Fruit fly (Drosophila melanogaster) whole organism, prepupa: Measurements from ENCODE around the gene Ldh.

ENCODE experiments used
- Blimp-1 ChIP-seq: fragments of 200-800 bp; sonication (Bioruptor generic); optimal IDR thresholded peaks from 3 replicates; lab custom pipeline; 2017; ENCODE audit warnings: missing biosample characterization, missing genetic modification characterization, mild to moderate bottlenecking, moderate library complexity, missing genetic modification reagents
- CG10631 ChIP-seq: fragments of 200-800 bp; sonication (Bioruptor generic); optimal IDR thresholded peaks from 2 replicates; lab custom pipeline; 2016; ENCODE audit warnings: missing biosample characterization, missing genetic modification characterization
- CG11294 ChIP-seq: fragments of 200-800 bp; sonication (Bioruptor generic); IDR thresholded peaks from 2 replicates; pipeline ENCODE4 v1.3.6; 2022; ENCODE audit warnings: missing biosample characterization, missing genetic modification characterization
- CG11762 ChIP-seq: fragments of 200-800 bp; sonication (Bioruptor generic); optimal IDR thresholded peaks from 3 replicates; lab custom pipeline; 2016; ENCODE audit warnings: missing biosample characterization, missing genetic modification characterization; ENCODE audit not compliant: insufficient read depth
- CG11902 ChIP-seq: fragments of 200-800 bp; sonication (Bioruptor generic); optimal IDR thresholded peaks from 3 replicates; lab custom pipeline; 2016; ENCODE audit warnings: missing biosample characterization, missing genetic modification characterization
- CG1621 ChIP-seq: fragments of 200-800 bp; sonication (Bioruptor generic); optimal IDR thresholded peaks from 3 replicates; lab custom pipeline; 2018; ENCODE audit warnings: missing biosample characterization, mild to moderate bottlenecking, missing genetic modification characterization
- CG16779 ChIP-seq: fragments of 200-800 bp; sonication (Bioruptor generic); optimal IDR thresholded peaks from 3 replicates; lab custom pipeline; 2017; ENCODE audit warnings: missing biosample characterization, mild to moderate bottlenecking, missing genetic modification characterization
- CG32006 ChIP-seq: fragments of 200-800 bp; sonication (Bioruptor generic); optimal IDR thresholded peaks from 3 replicates; lab custom pipeline; 2017; ENCODE audit warnings: missing biosample characterization, mild to moderate bottlenecking, missing genetic modification characterization
- CG3919 ChIP-seq: fragments of 200-800 bp; sonication (Bioruptor generic); optimal IDR thresholded peaks from 3 replicates; lab custom pipeline; 2016; ENCODE audit warnings: missing biosample characterization, missing genetic modification characterization
- CG4318 ChIP-seq: fragments of 200-800 bp; sonication (Bioruptor generic); optimal IDR thresholded peaks from 3 replicates; lab custom pipeline; 2017; ENCODE audit warnings: missing biosample characterization, mild to moderate bottlenecking, missing genetic modification characterization
- CG6163 ChIP-seq: fragments of 200-800 bp; sonication (Bioruptor generic); IDR thresholded peaks from 3 replicates; pipeline ENCODE4 v1.3.6; 2022; ENCODE audit warnings: missing biosample characterization, missing genetic modification characterization
- CG6792 ChIP-seq: fragments of 200-800 bp; sonication (Bioruptor generic); optimal IDR thresholded peaks from 3 replicates; lab custom pipeline; 2016; ENCODE audit warnings: missing biosample characterization, missing genetic modification characterization
- CG6808 ChIP-seq: fragments of 200-800 bp; sonication (Bioruptor generic); optimal IDR thresholded peaks from 3 replicates; lab custom pipeline; 2017; ENCODE audit warnings: missing biosample characterization, missing genetic modification characterization, mild to moderate bottlenecking, moderate library complexity, missing genetic modification reagents
- CG6854 ChIP-seq: fragments of 200-800 bp; sonication (Bioruptor generic); optimal IDR thresholded peaks from 2 replicates; lab custom pipeline; 2017; ENCODE audit warnings: missing biosample characterization, mild to moderate bottlenecking, missing genetic modification characterization
- CG7368 ChIP-seq: fragments of 200-800 bp; sonication (Bioruptor generic); optimal IDR thresholded peaks from 3 replicates; lab custom pipeline; 2016; ENCODE audit warnings: missing biosample characterization, missing genetic modification characterization
- CG8119 ChIP-seq: fragments of 200-800 bp; sonication (Bioruptor generic); IDR thresholded peaks from 3 replicates; pipeline ENCODE4 v1.3.6; 2022; ENCODE audit warnings: missing biosample characterization, missing genetic modification characterization
- CG8319 ChIP-seq: fragments of 200-800 bp; sonication (Bioruptor generic); optimal IDR thresholded peaks from 3 replicates; lab custom pipeline; 2016; ENCODE audit warnings: missing biosample characterization, missing genetic modification characterization
- CG8632 ChIP-seq: fragments of 200-800 bp; sonication (Bioruptor generic); optimal IDR thresholded peaks from 3 replicates; lab custom pipeline; 2016; ENCODE audit warnings: missing biosample characterization, missing genetic modification characterization
- Eip75B ChIP-seq: fragments of 200-800 bp; sonication (Bioruptor generic); optimal IDR thresholded peaks from 3 replicates; lab custom pipeline; 2016; ENCODE audit warnings: missing biosample characterization, missing genetic modification characterization
- Eip78C ChIP-seq: fragments of 200-800 bp; sonication (Bioruptor generic); peaks from one replicate; lab custom pipeline; 2016; ENCODE audit warnings: missing biosample characterization, missing genetic modification characterization
- Eip93F ChIP-seq: fragments of 200-800 bp; sonication (Bioruptor generic); optimal IDR thresholded peaks from 2 replicates; lab custom pipeline; 2016; ENCODE audit warnings: missing biosample characterization, mild to moderate bottlenecking, missing genetic modification characterization
- Ets96B ChIP-seq: fragments of 200-800 bp; optimal IDR thresholded peaks from 2 replicates; lab custom pipeline; 2019; ENCODE audit warnings: missing biosample characterization, mild to moderate bottlenecking, missing genetic modification characterization, moderate library complexity
- Hr38 ChIP-seq: sonication (Bioruptor generic); optimal IDR thresholded peaks from 2 replicates; lab custom pipeline; 2016; ENCODE audit warnings: missing biosample characterization, missing genetic modification characterization
- Sox102F ChIP-seq: fragments of 200-800 bp; sonication (Bioruptor generic); optimal IDR thresholded peaks from 2 replicates; lab custom pipeline; 2016; ENCODE audit warnings: missing biosample characterization, mild to moderate bottlenecking, missing genetic modification characterization
- Sox15 ChIP-seq: fragments of 200-800 bp; sonication (Bioruptor generic); optimal IDR thresholded peaks from 3 replicates; lab custom pipeline; 2016; ENCODE audit warnings: missing biosample characterization, missing genetic modification characterization
- acj6 ChIP-seq: fragments of 200-800 bp; sonication (Bioruptor generic); optimal IDR thresholded peaks from 3 replicates; lab custom pipeline; 2016; ENCODE audit warnings: missing biosample characterization, missing genetic modification characterization
- cyc ChIP-seq: fragments of 200-800 bp; sonication (Bioruptor generic); optimal IDR thresholded peaks from 3 replicates; lab custom pipeline; 2016; ENCODE audit warnings: missing biosample characterization, missing genetic modification characterization
- dsx ChIP-seq: fragments of 200-800 bp; optimal IDR thresholded peaks from 3 replicates; lab custom pipeline; 2019; ENCODE audit warnings: missing biosample characterization, mild to moderate bottlenecking, missing genetic modification characterization, moderate library complexity; ENCODE audit not compliant: poor library complexity, severe bottlenecking
- eg ChIP-seq: fragments of 200-800 bp; sonication (Bioruptor generic); IDR thresholded peaks from 3 replicates; pipeline ENCODE4 v1.3.6; 2022; ENCODE audit warnings: missing biosample characterization, missing genetic modification characterization
- fd59A ChIP-seq: fragments of 200-800 bp; sonication (Bioruptor generic); optimal IDR thresholded peaks from 2 replicates; lab custom pipeline; 2017; ENCODE audit warnings: missing biosample characterization, mild to moderate bottlenecking, missing genetic modification characterization, missing genetic modification reagents
- fd85E ChIP-seq: fragments of 200-800 bp; sonication (Bioruptor generic); optimal IDR thresholded peaks from 3 replicates; lab custom pipeline; 2016; ENCODE audit warnings: missing biosample characterization, missing genetic modification characterization
- fkh ChIP-seq: fragments of 200-800 bp; sonication (Bioruptor generic); optimal IDR thresholded peaks from 3 replicates; lab custom pipeline; 2017; ENCODE audit warnings: missing biosample characterization, mild to moderate bottlenecking, missing genetic modification characterization, moderate library complexity
- lz ChIP-seq: fragments of 200-800 bp; sonication (Bioruptor generic); optimal IDR thresholded peaks from 3 replicates; lab custom pipeline; 2016; ENCODE audit warnings: missing biosample characterization, missing genetic modification characterization
- pdm3 ChIP-seq: fragments of 200-800 bp; sonication (Bioruptor generic); optimal IDR thresholded peaks from 3 replicates; lab custom pipeline; 2016; ENCODE audit warnings: missing biosample characterization, missing genetic modification characterization
- salr ChIP-seq, 2 experiments: fragments of 200-800 bp; sonication (Bioruptor generic); optimal IDR thresholded peaks; 3 replicates each; lab custom pipeline; 2016 to 2018; ENCODE audit warnings: missing biosample characterization in 2 of 2, missing genetic modification characterization in 2 of 2, mild to moderate bottlenecking in 1 of 2
- spab ChIP-seq: fragments of 200-800 bp; sonication (Bioruptor generic); optimal IDR thresholded peaks from 2 replicates; lab custom pipeline; 2017; ENCODE audit warnings: missing biosample characterization, mild to moderate bottlenecking, missing genetic modification characterization, missing genetic modification reagents
- ss ChIP-seq, 2 experiments: fragments of 200-800 bp; sonication (Bioruptor generic); optimal IDR thresholded peaks; 2 replicates in 1 of 2; 3 replicates in 1 of 2; lab custom pipeline; 2017 to 2018; ENCODE audit warnings: mild to moderate bottlenecking in 2 of 2, missing biosample characterization in 2 of 2, missing genetic modification characterization in 2 of 2, moderate library complexity in 1 of 2
- vri ChIP-seq: fragments of 200-800 bp; sonication (Bioruptor generic); optimal IDR thresholded peaks from 3 replicates; lab custom pipeline; 2016; ENCODE audit warnings: missing biosample characterization, mild to moderate bottlenecking, missing genetic modification characterization

The Ldh gene

dm6 chr3L:6312029-6312623 is 49.6 kb upstream of the Ldh start (continued):
- TF ChIP-seq eg (GFP tag; lab: Robert Waterston, UW) (no peak), CG6854 (GFP tag; lab: Kevin White, UChicago) (no peak), ss (GFP tag; optimal IDR thresholded peaks at IDR 0.05; lab: Kevin White, UChicago) (no peak), spab (GFP tag; lab: Kevin White, UChicago) (peak; percentile 2), Eip75B (GFP tag; lab: Kevin White, UChicago) (peak; percentile 5), acj6 (no peak), CG6163 (GFP tag; lab: Robert Waterston, UW) (0 out of 3 replicates have a peak, but pooled peaks have one; percentile 26), Sox102F (GFP tag; lab: Kevin White, UChicago) (no peak), CG16779 (tag; lab: Kevin White, UChicago) (no peak), CG1621 (no peak), Blimp-1 (GFP tag; lab: Kevin White, UChicago) (no peak), cyc (GFP tag; lab: Kevin White, UChicago) (peak; percentile 41), dsx (GFP tag; lab: Kevin White, UChicago) (peak; percentile 20), CG3919 (GFP tag; lab: Kevin White, UChicago) (peak; percentile 46)

dm6 chr3L:6310489-6310888 is 48.0 kb upstream of the Ldh start:
- TF ChIP-seq CG6808 (GFP tag; lab: Kevin White, UChicago) (no peak), eg (GFP tag; lab: Robert Waterston, UW) (no peak), spab (GFP tag; lab: Kevin White, UChicago) (no peak), lz (GFP tag; lab: Kevin White, UChicago) (no peak), acj6 (no peak), fkh (GFP tag; lab: Kevin White, UChicago) (no peak), pdm3 (no peak), CG11902 (GFP tag; lab: Kevin White, UChicago) (no peak), vri (GFP tag; lab: Kevin White, UChicago) (no peak), CG11762 (no peak), CG11294 (GFP tag; lab: Robert Waterston, UW) (no peak), Ets96B (tag; lab: Kevin White, UChicago) (no peak), CG32006 (no peak), Eip93F (GFP tag; lab: Kevin White, UChicago) (no peak), CG8319 (GFP tag; lab: Kevin White, UChicago) (no peak), CG8632 (no peak), fd59A (no peak), Eip78C (no peak), CG6792 (GFP tag; lab: Kevin White, UChicago) (no peak)

dm6 chr3L:6309726-6310125 is 47.2 kb upstream of the Ldh start:
- no peak for TF ChIP-seq salr (GFP tag; optimal IDR thresholded peaks at IDR 0.05; lab: Kevin White, UChicago)
- TF ChIP-seq CG4318 (GFP tag; lab: Kevin White, UChicago): no peak
- TF ChIP-seq fd85E (GFP tag; lab: Kevin White, UChicago): no peak
- no peak for TF ChIP-seq CG10631 (GFP tag; lab: Kevin White, UChicago)
- TF ChIP-seq Sox15 (GFP tag; lab: Kevin White, UChicago): no peak
- no peak for TF ChIP-seq Hr38 (GFP tag; lab: Kevin White, UChicago)
- no peak for TF ChIP-seq CG1621
- no peak for TF ChIP-seq CG8119 (GFP tag; lab: Robert Waterston, UW)
- no peak for TF ChIP-seq Ets96B (tag; lab: Kevin White, UChicago)
- TF ChIP-seq CG7368 (GFP tag; lab: Kevin White, UChicago): no peak
- no peak for TF ChIP-seq fkh (GFP tag; lab: Kevin White, UChicago)
- TF ChIP-seq, all 60 proteins: peak for 0
